Worm (Caenorhabditis elegans) whole organism, mixed stage, embryonic: Measurements from ENCODE around the gene grsp-2.

ENCODE experiments used
- bed-3 ChIP-seq: fragments of 200-800 bp; sonication (Bioruptor generic); optimal IDR thresholded peaks from 3 replicates; lab custom pipeline; 2018; ENCODE audit warnings: mild to moderate bottlenecking, missing genetic modification characterization, moderate library complexity, missing compliant biosample characterization
- blmp-1 ChIP-seq: fragments of 150-350 bp; optimal IDR thresholded peaks from 2 replicates; lab custom pipeline; 2014; ENCODE audit warnings: missing biosample characterization, missing genetic modification characterization
- ceh-39 ChIP-seq: fragments of 150-350 bp; optimal IDR thresholded peaks from 2 replicates; lab custom pipeline; 2014; ENCODE audit warnings: missing biosample characterization, missing genetic modification characterization
- elt-3 ChIP-seq: fragments of 150-350 bp; optimal IDR thresholded peaks from 2 replicates; lab custom pipeline; 2014; ENCODE audit warnings: missing biosample characterization, missing genetic modification characterization
- nhr-237 ChIP-seq: fragments of 150-350 bp; optimal IDR thresholded peaks from 2 replicates; lab custom pipeline; 2014; ENCODE audit warnings: missing biosample characterization, missing genetic modification characterization
- nhr-76 ChIP-seq: sonication (generic microtip); optimal IDR thresholded peaks from 2 replicates; lab custom pipeline; 2017; ENCODE audit warnings: missing biosample characterization, missing genetic modification characterization
- sptf-1 ChIP-seq: sonication (generic microtip); optimal IDR thresholded peaks from 2 replicates; lab custom pipeline; 2017; ENCODE audit warnings: mild to moderate bottlenecking, missing genetic modification characterization, moderate library complexity, missing compliant biosample characterization
- unc-39 ChIP-seq: fragments of 150-350 bp; optimal IDR thresholded peaks from 2 replicates; lab custom pipeline; 2014; ENCODE audit warnings: missing biosample characterization, missing genetic modification characterization
- unc-62 ChIP-seq: fragments of 150-350 bp; optimal IDR thresholded peaks from 2 replicates; lab custom pipeline; 2014; ENCODE audit warnings: missing biosample characterization, missing genetic modification reagents, missing genetic modification characterization

DNA sequence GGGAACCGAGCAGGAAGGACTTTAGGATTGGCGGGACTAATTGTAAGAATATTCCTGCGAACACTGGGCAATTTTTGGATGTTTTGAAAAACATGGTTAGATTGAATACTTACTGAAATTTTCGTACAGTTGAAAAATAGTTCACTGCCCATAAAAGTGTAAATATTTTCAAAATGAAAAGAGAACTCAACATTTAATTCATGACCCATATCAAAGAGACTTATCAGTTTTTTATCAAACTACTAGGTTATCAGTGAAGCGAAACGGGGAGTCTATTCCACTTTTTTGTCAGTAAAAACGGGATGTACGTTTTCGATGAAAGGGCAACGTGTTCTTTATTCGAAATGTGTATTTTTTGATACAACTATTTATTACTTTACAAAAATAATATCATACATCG is 29.8 kb downstream of the grsp-2 start:
- no peak for TF ChIP-seq blmp-1 (tag; lab: Kevin White, UChicago)
- no peak for TF ChIP-seq unc-62 (GFP tag; lab: Kevin White, UChicago)
- no peak for TF ChIP-seq bed-3 (GFP tag; lab: Kevin White, UChicago)
- TF ChIP-seq unc-39 (tag; lab: Kevin White, UChicago) = no peak
- no peak for TF ChIP-seq nhr-237 (tag; lab: Kevin White, UChicago)
- TF ChIP-seq nhr-76 (tag; lab: Kevin White, UChicago) = no peak
- no peak for TF ChIP-seq sptf-1 (tag; lab: Kevin White, UChicago)
- no peak for TF ChIP-seq ceh-39 (tag; lab: Kevin White, UChicago)
- TF ChIP-seq elt-3 (tag; lab: Kevin White, UChicago) = no peak
